Comparison of ENCODE assay signal across 6 fruit fly cellular contexts in genomic region chr3R:7793855-7794254, dm6.
TF ChIP-seq lines count a peak whose summit lies in the region.

Gene CG2641 (plus strand): TSS chr3R:7794069.

- no peak for TF ChIP-seq CTCF in whole organism, embryonic (GFP tag; optimal IDR thresholded peaks at IDR 0.05; lab: Kevin White, UChicago)

TF ChIP-seq in whole organism, 6 proteins besides CTCF, POLR2A, EP300 and RAD21:
- TF ChIP-seq usp (GFP tag; optimal IDR thresholded peaks at IDR 0.05; lab: Kevin White, UChicago) (no peak), EcR (GFP tag; optimal IDR thresholded peaks at IDR 0.05; lab: Kevin White, UChicago) (no peak), Dll (optimal IDR thresholded peaks at IDR 0.05; lab: Kevin White, UChicago) (peak; percentile 7)

TF ChIP-seq in whole organism, adult, 20 proteins besides CTCF, POLR2A, EP300 and RAD21 (continues in another document):
- TF ChIP-seq bab1 (GFP tag; optimal IDR thresholded peaks at IDR 0.05; lab: Kevin White, UChicago) (peak; percentile 21), CG11617 (GFP tag; optimal IDR thresholded peaks at IDR 0.05; lab: Kevin White, UChicago) (peak; percentile 73), Crg-1 (GFP tag; optimal IDR thresholded peaks at IDR 0.05; lab: Kevin White, UChicago) (no peak), CG5204 (GFP tag; optimal IDR thresholded peaks at IDR 0.05; lab: Kevin White, UChicago) (peak; percentile 19), CG1620 (GFP tag; optimal IDR thresholded peaks at IDR 0.05; lab: Kevin White, UChicago) (no peak), CG33017 (tag; optimal IDR thresholded peaks at IDR 0.05; lab: Kevin White, UChicago) (peak; percentile 85), tj (GFP tag; optimal IDR thresholded peaks at IDR 0.05; lab: Kevin White, UChicago) (peak; percentile 62), toe (GFP tag; optimal IDR thresholded peaks at IDR 0.05; lab: Kevin White, UChicago) (peak; percentile 45), Clk (GFP tag; optimal IDR thresholded peaks at IDR 0.05; lab: Kevin White, UChicago) (no peak), CG7045 (GFP tag; optimal IDR thresholded peaks at IDR 0.05; lab: Kevin White, UChicago) (peak; percentile 73), CG12768 (GFP tag; optimal IDR thresholded peaks at IDR 0.05; lab: Kevin White, UChicago) (peak; percentile 78), Mnt (GFP tag; optimal IDR thresholded peaks at IDR 0.05; lab: Kevin White, UChicago) (peak; percentile 26), ovo (GFP tag; optimal IDR thresholded peaks at IDR 0.05; lab: Kevin White, UChicago) (peak; percentile 36), pad (GFP tag; optimal IDR thresholded peaks at IDR 0.05; lab: Kevin White, UChicago) (no peak), Hr96 (GFP tag; optimal IDR thresholded peaks at IDR 0.05; lab: Kevin White, UChicago) (peak; percentile 31), cnc (optimal IDR thresholded peaks at IDR 0.05; lab: Kevin White, UChicago) (no peak), kay (GFP tag; lab: Kevin White, UChicago; ENCODE audit: borderline replicate concordance) (peak; percentile 98), cic (GFP tag; optimal IDR thresholded peaks at IDR 0.05; lab: Kevin White, UChicago) (peak; percentile 81)

TF ChIP-seq in whole organism, embryonic, 481 proteins besides CTCF, POLR2A, EP300 and RAD21 (continues in another document):
- TF ChIP-seq Pdp1 (GFP tag; optimal IDR thresholded peaks at IDR 0.05; lab: Kevin White, UChicago) (peak in 1 of 2 experiments; percentile 53), PHDP (tag; optimal IDR thresholded peaks at IDR 0.05; lab: Kevin White, UChicago) (peak; percentile 21), Atf3 (GFP tag; optimal IDR thresholded peaks at IDR 0.05; lab: Kevin White, UChicago) (peak; percentile 34), trem (tag; optimal IDR thresholded peaks at IDR 0.05; lab: Kevin White, UChicago) (no peak), Deaf1 (tag; optimal IDR thresholded peaks at IDR 0.05; lab: Kevin White, UChicago) (peak; percentile 34), CG3281 (GFP tag; optimal IDR thresholded peaks at IDR 0.05; lab: Kevin White, UChicago) (peak; percentile 5), Trl (optimal IDR thresholded peaks at IDR 0.05; lab: Kevin White, UChicago) (peak; percentile 71 to 89), Trl (GFP tag; optimal IDR thresholded peaks at IDR 0.05; lab: Kevin White, UChicago) (no peak), lab (GFP tag; optimal IDR thresholded peaks at IDR 0.05; lab: Kevin White, UChicago) (peak; percentile 23), dan (GFP tag; IDR thresholded peaks at IDR 0.05; lab: Robert Waterston, UW) (no peak), chinmo (GFP tag; IDR thresholded peaks at IDR 0.05; lab: Robert Waterston, UW; ENCODE audit: partially characterized antibody) (peak; percentile 77; the same call in 1 of the 4 replicates), usp (GFP tag; optimal IDR thresholded peaks at IDR 0.05; lab: Kevin White, UChicago) (no peak), sd (tag; optimal IDR thresholded peaks at IDR 0.05; lab: Kevin White, UChicago) (peak; percentile 66), p53 (GFP tag; optimal IDR thresholded peaks at IDR 0.05; lab: Kevin White, UChicago) (no peak), CG10654 (GFP tag; optimal IDR thresholded peaks at IDR 0.05; lab: Kevin White, UChicago) (no peak), CG7271 (tag; optimal IDR thresholded peaks at IDR 0.05; lab: Kevin White, UChicago) (no peak), CG3726 (GFP tag; IDR thresholded peaks at IDR 0.05; lab: Robert Waterston, UW) (no peak), CG8944 (GFP tag; optimal IDR thresholded peaks at IDR 0.05; lab: Kevin White, UChicago) (no peak)

TF ChIP-seq in whole organism, prepupa, 60 proteins besides CTCF, POLR2A, EP300 and RAD21 (continues in another document):
- TF ChIP-seq Blimp-1 (GFP tag; optimal IDR thresholded peaks at IDR 0.05; lab: Kevin White, UChicago) (no peak), CG6808 (GFP tag; optimal IDR thresholded peaks at IDR 0.05; lab: Kevin White, UChicago) (peak; percentile 45), vri (GFP tag; optimal IDR thresholded peaks at IDR 0.05; lab: Kevin White, UChicago) (peak; percentile 67), Sox102F (GFP tag; optimal IDR thresholded peaks at IDR 0.05; lab: Kevin White, UChicago) (peak; percentile 25), CG7368 (GFP tag; optimal IDR thresholded peaks at IDR 0.05; lab: Kevin White, UChicago) (peak; percentile 18), salr (GFP tag; optimal IDR thresholded peaks at IDR 0.05; lab: Kevin White, UChicago) (peak in 1 of 2 experiments; percentile 27), CG6276 (GFP tag; optimal IDR thresholded peaks at IDR 0.05; lab: Kevin White, UChicago) (peak; percentile 75), CG15336 (GFP tag; IDR thresholded peaks at IDR 0.05; lab: Robert Waterston, UW) (peak; percentile 90), pdm3 (GFP tag; optimal IDR thresholded peaks at IDR 0.05; lab: Kevin White, UChicago) (peak; percentile 28), Eip78C (GFP tag; lab: Kevin White, UChicago) (peak; percentile 59), CG8119 (GFP tag; IDR thresholded peaks at IDR 0.05; lab: Robert Waterston, UW) (peak; percentile 89), CG9139 (GFP tag; optimal IDR thresholded peaks at IDR 0.05; lab: Kevin White, UChicago) (peak; percentile 48), net (GFP tag; optimal IDR thresholded peaks at IDR 0.05; lab: Kevin White, UChicago) (peak; percentile 65), CG11294 (GFP tag; IDR thresholded peaks at IDR 0.05; lab: Robert Waterston, UW) (no peak), spab (GFP tag; optimal IDR thresholded peaks at IDR 0.05; lab: Kevin White, UChicago) (peak; percentile 16), Sox15 (GFP tag; optimal IDR thresholded peaks at IDR 0.05; lab: Kevin White, UChicago) (no peak), CG34406 (GFP tag; optimal IDR thresholded peaks at IDR 0.05; lab: Kevin White, UChicago) (peak; percentile 14), svp (GFP tag; lab: Kevin White, UChicago) (peak; percentile 51), CG3919 (GFP tag; optimal IDR thresholded peaks at IDR 0.05; lab: Kevin White, UChicago) (no peak)

TF ChIP-seq in whole organism, pupa, 21 proteins besides CTCF, POLR2A, EP300 and RAD21:
- peak; percentile 54 for TF ChIP-seq Pif1A (GFP tag; optimal IDR thresholded peaks at IDR 0.05; lab: Kevin White, UChicago)
- TF ChIP-seq CG4496 (GFP tag; IDR thresholded peaks at IDR 0.05; lab: Robert Waterston, UW): peak; percentile 90
- TF ChIP-seq gl (tag; optimal IDR thresholded peaks at IDR 0.05; lab: Kevin White, UChicago): peak; percentile 63
- TF ChIP-seq CG15710 (tag; optimal IDR thresholded peaks at IDR 0.05; lab: Kevin White, UChicago): no peak
- no peak for TF ChIP-seq D1 (tag; optimal IDR thresholded peaks at IDR 0.05; lab: Kevin White, UChicago)
- TF ChIP-seq Ets98B (GFP tag; IDR thresholded peaks at IDR 0.05; lab: Robert Waterston, UW): peak; percentile 87
- TF ChIP-seq CG32121 (GFP tag; IDR thresholded peaks at IDR 0.05; lab: Robert Waterston, UW): peak; percentile 86
- TF ChIP-seq CG9948 (tag; optimal IDR thresholded peaks at IDR 0.05; lab: Kevin White, UChicago): no peak
- TF ChIP-seq CG8159 (tag; optimal IDR thresholded peaks at IDR 0.05; lab: Kevin White, UChicago): peak; percentile 36
- no peak for TF ChIP-seq CG10348 (GFP tag; IDR thresholded peaks at IDR 0.05; lab: Robert Waterston, UW)
- peak; percentile 43 for TF ChIP-seq CG13204 (GFP tag; optimal IDR thresholded peaks at IDR 0.05; lab: Kevin White, UChicago)
- peak; percentile 77 for TF ChIP-seq EcR (GFP tag; optimal IDR thresholded peaks at IDR 0.05; lab: Kevin White, UChicago)
- no peak for TF ChIP-seq CG8301 (tag; optimal IDR thresholded peaks at IDR 0.05; lab: Kevin White, UChicago)
- peak; percentile 93 for TF ChIP-seq CG12605 (GFP tag; IDR thresholded peaks at IDR 0.05; lab: Robert Waterston, UW)
- TF ChIP-seq Snoo (tag; optimal IDR thresholded peaks at IDR 0.05; lab: Kevin White, UChicago): no peak
- TF ChIP-seq CG17806 (tag; optimal IDR thresholded peaks at IDR 0.05; lab: Kevin White, UChicago): no peak
- peak; percentile 52 for TF ChIP-seq CG34367 (tag; optimal IDR thresholded peaks at IDR 0.05; lab: Kevin White, UChicago)
- TF ChIP-seq fd96Ca (GFP tag; IDR thresholded peaks at IDR 0.05; lab: Robert Waterston, UW): peak; percentile 69; the same call in 2 of the 3 replicates
- TF ChIP-seq CG14655 (GFP tag; optimal IDR thresholded peaks at IDR 0.05; lab: Kevin White, UChicago): peak; percentile 53
- TF ChIP-seq rn (GFP tag; IDR thresholded peaks at IDR 0.05; lab: Robert Waterston, UW): no peak
- peak; percentile 53 for TF ChIP-seq Pif1B (GFP tag; optimal IDR thresholded peaks at IDR 0.05; lab: Kevin White, UChicago)
TF ChIP-seq in whole organism, pupa: peak in this region for 13.

TF ChIP-seq in whole organism, wandering third instar larva, 38 proteins besides CTCF, POLR2A, EP300 and RAD21 (continues in another document):
- TF ChIP-seq sage (GFP tag; optimal IDR thresholded peaks at IDR 0.05; lab: Kevin White, UChicago): peak; percentile 58
- no peak for TF ChIP-seq usp (GFP tag; optimal IDR thresholded peaks at IDR 0.05; lab: Kevin White, UChicago)
- TF ChIP-seq OdsH (GFP tag; optimal IDR thresholded peaks at IDR 0.05; lab: Kevin White, UChicago): no peak
- no peak for TF ChIP-seq Jra (GFP tag; optimal IDR thresholded peaks at IDR 0.05; lab: Kevin White, UChicago)
- TF ChIP-seq Vsx2 (GFP tag; optimal IDR thresholded peaks at IDR 0.05; lab: Kevin White, UChicago; ENCODE audit: partially characterized antibody): peak; percentile 16
- no peak for TF ChIP-seq woc (GFP tag; optimal IDR thresholded peaks at IDR 0.05; lab: Kevin White, UChicago)
- no peak for TF ChIP-seq jim (GFP tag; optimal IDR thresholded peaks at IDR 0.05; lab: Kevin White, UChicago)
- TF ChIP-seq dmrt93B (GFP tag; optimal IDR thresholded peaks at IDR 0.05; lab: Kevin White, UChicago): no peak
- TF ChIP-seq ey (GFP tag; optimal IDR thresholded peaks at IDR 0.05; lab: Kevin White, UChicago): no peak
- TF ChIP-seq Sp1 (GFP tag; optimal IDR thresholded peaks at IDR 0.05; lab: Kevin White, UChicago): peak; percentile 48
- TF ChIP-seq Dif (GFP tag; optimal IDR thresholded peaks at IDR 0.05; lab: Kevin White, UChicago; ENCODE audit: partially characterized antibody): peak; percentile 38
- no peak for TF ChIP-seq sv (GFP tag; optimal IDR thresholded peaks at IDR 0.05; lab: Kevin White, UChicago)
- TF ChIP-seq brk (GFP tag; optimal IDR thresholded peaks at IDR 0.05; lab: Kevin White, UChicago): peak; percentile 34
- no peak for TF ChIP-seq h (GFP tag; optimal IDR thresholded peaks at IDR 0.05; lab: Kevin White, UChicago)
- no peak for TF ChIP-seq Dfd (GFP tag; optimal IDR thresholded peaks at IDR 0.05; lab: Kevin White, UChicago)
- peak in 1 of 2 experiments; percentile 80 for TF ChIP-seq foxo (GFP tag; optimal IDR thresholded peaks at IDR 0.05; lab: Kevin White, UChicago)
- peak; percentile 95 for TF ChIP-seq Rel (GFP tag; optimal IDR thresholded peaks at IDR 0.05; lab: Kevin White, UChicago)
- TF ChIP-seq Rel (tag; optimal IDR thresholded peaks at IDR 0.05; lab: Kevin White, UChicago): no peak
- TF ChIP-seq lola (GFP tag; optimal IDR thresholded peaks at IDR 0.05; lab: Kevin White, UChicago): no peak
- TF ChIP-seq N (GFP tag; optimal IDR thresholded peaks at IDR 0.05; lab: Kevin White, UChicago): no peak
- TF ChIP-seq br (GFP tag; optimal IDR thresholded peaks at IDR 0.05; lab: Kevin White, UChicago): no peak
- TF ChIP-seq dl (GFP tag; optimal IDR thresholded peaks at IDR 0.05; lab: Kevin White, UChicago; ENCODE audit: insufficient read depth in 1 of 2, partially characterized antibody in 2 of 2): no peak
- TF ChIP-seq psq (GFP tag; optimal IDR thresholded peaks at IDR 0.05; lab: Kevin White, UChicago): no peak
